Worm (Caenorhabditis elegans) whole organism, L1 larva: ENCODE data around the gene dct-8.

Experiments used
- C04F5.9 ChIP-seq: sonication (generic microtip); optimal IDR thresholded peaks from 2 replicates; lab custom pipeline; 2016; ENCODE audit warnings: missing genetic modification characterization, missing compliant biosample characterization
- C16A3.4 ChIP-seq: fragments of 150-350 bp; optimal IDR thresholded peaks from 2 replicates; lab custom pipeline; 2014; ENCODE audit warnings: missing biosample characterization, missing genetic modification characterization
- F16B12.6 ChIP-seq: fragments of 150-350 bp; optimal IDR thresholded peaks from 2 replicates; lab custom pipeline; 2014; ENCODE audit warnings: missing biosample characterization, missing genetic modification characterization
- alr-1 ChIP-seq: fragments of 200-800 bp; sonication (Bioruptor generic); optimal IDR thresholded peaks from 2 replicates; lab custom pipeline; 2018; ENCODE audit warnings: borderline replicate concordance, mild to moderate bottlenecking, missing genetic modification characterization, missing compliant biosample characterization
- blmp-1 ChIP-seq: fragments of 150-350 bp; optimal IDR thresholded peaks from 2 replicates; lab custom pipeline; 2014; ENCODE audit warnings: missing biosample characterization, missing genetic modification characterization
- ceh-63 ChIP-seq: fragments of 200-800 bp; sonication (Bioruptor generic); optimal IDR thresholded peaks from 2 replicates; lab custom pipeline; 2018; ENCODE audit warnings: mild to moderate bottlenecking, missing genetic modification characterization, missing compliant biosample characterization
- ceh-82 ChIP-seq, 3 experiments: fragments of 150-350 bp in 1 of 3; sonication (generic microtip) in 2 of 3; optimal IDR thresholded peaks; 2 replicates each; lab custom pipeline; 2014 to 2017; ENCODE audit warnings: missing biosample characterization in 3 of 3, missing genetic modification characterization in 3 of 3
- ceh-88 ChIP-seq: fragments of 200-800 bp; sonication (Bioruptor generic); IDR thresholded peaks from 2 replicates; pipeline ENCODE4 v1.3.6; 2022; ENCODE audit warnings: missing genetic modification characterization, missing compliant biosample characterization
- ces-1 ChIP-seq: fragments of 150-350 bp; optimal IDR thresholded peaks from 2 replicates; lab custom pipeline; 2014; ENCODE audit warnings: missing biosample characterization, missing genetic modification reagents, missing genetic modification characterization
- dsc-1 ChIP-seq: sonication (generic microtip); optimal IDR thresholded peaks from 2 replicates; lab custom pipeline; 2016; ENCODE audit warnings: mild to moderate bottlenecking, missing genetic modification characterization, missing compliant biosample characterization
- efl-1 ChIP-seq, 4 experiments: fragments of 150-350 bp; optimal IDR thresholded peaks in 3 of 4; peaks in 1 of 4; 1 replicate in 1 of 4; 2 replicates in 3 of 4; lab custom pipeline; 2014; ENCODE audit warnings: missing biosample characterization in 2 of 4, missing genetic modification characterization in 2 of 4, missing genetic modification reagents in 2 of 4
- fkh-10 ChIP-seq: sonication (generic microtip); optimal IDR thresholded peaks from 2 replicates; lab custom pipeline; 2017; ENCODE audit warnings: missing biosample characterization, missing genetic modification reagents, missing genetic modification characterization
- fkh-8 ChIP-seq: sonication (generic microtip); optimal IDR thresholded peaks from 2 replicates; lab custom pipeline; 2016; ENCODE audit warnings: mild to moderate bottlenecking, missing genetic modification characterization, missing compliant biosample characterization
- hlh-17 ChIP-seq: fragments of 200-800 bp; sonication (Bioruptor generic); optimal IDR thresholded peaks from 2 replicates; lab custom pipeline; 2018; ENCODE audit warnings: missing genetic modification characterization, mild to moderate bottlenecking, missing compliant biosample characterization, moderate library complexity, borderline replicate concordance
- jun-1 ChIP-seq: fragments of 150-350 bp; optimal IDR thresholded peaks from 2 replicates; lab custom pipeline; 2014; ENCODE audit warnings: missing biosample characterization, missing genetic modification reagents, missing genetic modification characterization
- lin-13 ChIP-seq: fragments of 150-350 bp; optimal IDR thresholded peaks from 2 replicates; lab custom pipeline; 2014; ENCODE audit warnings: missing biosample characterization, missing genetic modification reagents, missing genetic modification characterization
- lin-14 ChIP-seq: fragments of 200-800 bp; sonication (Bioruptor generic); optimal IDR thresholded peaks from 2 replicates; lab custom pipeline; 2018; ENCODE audit warnings: mild to moderate bottlenecking, missing genetic modification characterization, moderate library complexity, missing compliant biosample characterization
- lir-3 ChIP-seq: sonication (generic microtip); optimal IDR thresholded peaks from 2 replicates; lab custom pipeline; 2016; ENCODE audit warnings: mild to moderate bottlenecking, missing genetic modification characterization, moderate library complexity, missing compliant biosample characterization; ENCODE audit not compliant: poor library complexity
- mdl-1 ChIP-seq, 2 experiments: fragments of 150-350 bp; optimal IDR thresholded peaks; 2 replicates each; lab custom pipeline; 2014 to 2017; ENCODE audit warnings: missing biosample characterization in 2 of 2, missing genetic modification characterization in 2 of 2, inconsistent platforms in 1 of 2
- mef-2 ChIP-seq: fragments of 150-350 bp; optimal IDR thresholded peaks from 2 replicates; lab custom pipeline; 2014; ENCODE audit warnings: missing biosample characterization, missing genetic modification characterization
- mep-1 ChIP-seq: fragments of 150-350 bp; optimal IDR thresholded peaks from 2 replicates; lab custom pipeline; 2014; ENCODE audit warnings: missing biosample characterization, missing genetic modification characterization
- nhr-11 ChIP-seq: fragments of 150-350 bp; optimal IDR thresholded peaks from 2 replicates; lab custom pipeline; 2014; ENCODE audit warnings: missing biosample characterization, missing genetic modification characterization
- nhr-12 ChIP-seq: sonication (generic microtip); optimal IDR thresholded peaks from 2 replicates; lab custom pipeline; 2017; ENCODE audit warnings: missing biosample characterization, missing genetic modification characterization
- nhr-20 ChIP-seq: sonication (generic microtip); optimal IDR thresholded peaks from 2 replicates; lab custom pipeline; 2016; ENCODE audit warnings: mild to moderate bottlenecking, missing genetic modification characterization, missing compliant biosample characterization
- nhr-28 ChIP-seq: fragments of 150-350 bp; optimal IDR thresholded peaks from 2 replicates; lab custom pipeline; 2014; ENCODE audit warnings: missing biosample characterization, missing genetic modification characterization
- nhr-47 ChIP-seq: sonication (generic microtip); optimal IDR thresholded peaks from 2 replicates; lab custom pipeline; 2016; ENCODE audit warnings: mild to moderate bottlenecking, missing genetic modification characterization, moderate library complexity, missing compliant biosample characterization
- nhr-71 ChIP-seq: sonication (generic microtip); optimal IDR thresholded peaks from 2 replicates; lab custom pipeline; 2016; ENCODE audit warnings: mild to moderate bottlenecking, missing genetic modification characterization, moderate library complexity, missing compliant biosample characterization
- nhr-85 ChIP-seq: sonication (generic microtip); peaks from one replicate; lab custom pipeline; 2016; ENCODE audit warnings: missing genetic modification characterization, inconsistent platforms, missing compliant biosample characterization
- nhr-90 ChIP-seq: sonication (generic microtip); optimal IDR thresholded peaks from 2 replicates; lab custom pipeline; 2016; ENCODE audit warnings: mild to moderate bottlenecking, missing genetic modification characterization, missing compliant biosample characterization; ENCODE audit not compliant: poor library complexity
- pqm-1 ChIP-seq: sonication (generic microtip); optimal IDR thresholded peaks from 3 replicates; lab custom pipeline; 2017; ENCODE audit warnings: missing biosample characterization, missing genetic modification characterization
- snpc-4 ChIP-seq: fragments of 150-350 bp; optimal IDR thresholded peaks from 2 replicates; lab custom pipeline; 2014; ENCODE audit warnings: missing biosample characterization, missing genetic modification characterization
- sptf-1 ChIP-seq: fragments of 150-350 bp; optimal IDR thresholded peaks from 2 replicates; lab custom pipeline; 2014; ENCODE audit warnings: missing biosample characterization, missing genetic modification characterization
- sup-37 ChIP-seq: fragments of 200-800 bp; sonication (Bioruptor generic); optimal IDR thresholded peaks from 2 replicates; lab custom pipeline; 2018; ENCODE audit warnings: mild to moderate bottlenecking, missing genetic modification characterization, missing compliant biosample characterization
- swsn-7 ChIP-seq: sonication (generic microtip); optimal IDR thresholded peaks from 2 replicates; lab custom pipeline; 2016; ENCODE audit warnings: missing genetic modification characterization, missing compliant biosample characterization
- tbx-2 ChIP-seq: sonication (generic microtip); optimal IDR thresholded peaks from 2 replicates; lab custom pipeline; 2016; ENCODE audit warnings: missing genetic modification characterization, missing compliant biosample characterization
- unc-30 ChIP-seq: sonication (generic microtip); optimal IDR thresholded peaks from 2 replicates; lab custom pipeline; 2017; ENCODE audit warnings: missing biosample characterization, missing genetic modification characterization
- unc-62 ChIP-seq: fragments of 150-350 bp; optimal IDR thresholded peaks from 2 replicates; lab custom pipeline; 2014; ENCODE audit warnings: missing biosample characterization, missing genetic modification reagents, missing genetic modification characterization
- unc-86 ChIP-seq: sonication (generic microtip); optimal IDR thresholded peaks from 2 replicates; lab custom pipeline; 2016; ENCODE audit warnings: missing genetic modification characterization, missing compliant biosample characterization
- unc-98 ChIP-seq: fragments of 200-800 bp; sonication (Bioruptor generic); IDR thresholded peaks from 2 replicates; pipeline ENCODE4 v1.3.6; 2022; ENCODE audit warnings: missing genetic modification characterization, missing compliant biosample characterization
- vab-15 ChIP-seq: sonication (generic microtip); optimal IDR thresholded peaks from 2 replicates; lab custom pipeline; 2017; ENCODE audit warnings: missing genotype, mild to moderate bottlenecking, missing genetic modification characterization, missing compliant biosample characterization
- zip-4 ChIP-seq: fragments of 200-800 bp; sonication (Bioruptor generic); optimal IDR thresholded peaks from 2 replicates; lab custom pipeline; 2018; ENCODE audit warnings: mild to moderate bottlenecking, missing genetic modification characterization, moderate library complexity, missing compliant biosample characterization
- ztf-11 ChIP-seq, 2 experiments: sonication (generic microtip); optimal IDR thresholded peaks; 2 replicates each; lab custom pipeline; 2016 to 2017; ENCODE audit warnings: missing genetic modification characterization in 2 of 2, missing biosample characterization in 1 of 2, missing compliant biosample characterization in 1 of 2

dct-8 gene

DNA sequence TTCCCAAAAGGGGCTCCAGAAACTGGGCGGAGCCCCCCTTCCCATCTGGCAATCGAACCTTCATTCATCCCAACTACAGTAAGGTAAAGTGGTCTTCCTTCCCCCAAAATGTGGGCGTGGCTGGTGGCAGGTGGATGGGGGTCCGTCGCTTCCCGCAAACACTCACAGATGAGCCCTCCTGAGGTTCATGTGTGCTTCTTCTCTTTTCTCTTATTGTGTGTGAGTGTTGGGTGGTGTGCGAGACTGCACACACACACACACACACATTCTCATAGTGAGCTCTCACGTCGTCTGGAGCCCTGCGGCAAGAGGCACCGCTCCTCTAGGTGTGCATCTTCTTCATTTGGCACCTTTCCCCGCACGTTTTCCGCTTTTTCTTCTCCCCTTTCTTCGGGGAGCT is 40.3 kb upstream of the dct-8 start:
- TF ChIP-seq dsc-1 (tag; lab: Kevin White, UChicago) (peak; percentile 16), ceh-63 (GFP tag; lab: Kevin White, UChicago) (no peak), lin-14 (GFP tag; lab: Kevin White, UChicago) (peak; percentile 25)

DNA sequence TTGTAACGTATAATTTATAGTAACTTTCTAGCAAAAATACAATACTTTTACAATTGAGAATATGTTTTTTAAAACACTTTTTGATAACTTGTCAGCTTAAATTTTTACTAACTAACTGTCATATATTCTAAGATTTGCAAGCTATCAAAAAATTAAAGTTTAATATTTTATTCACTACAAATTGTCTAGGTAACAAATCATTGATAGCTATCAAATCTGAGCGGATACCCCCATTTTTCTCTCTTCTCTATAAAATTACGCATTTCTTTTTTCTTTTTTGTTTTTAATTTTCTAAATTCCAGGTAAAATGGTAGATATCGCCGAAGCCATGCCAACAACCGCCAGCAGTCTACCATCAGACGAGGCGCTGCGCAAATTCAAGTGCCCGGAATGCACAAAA is 39.3 kb upstream of the dct-8 start, which contains the start of gene zag-1:
zag-1 (plus strand) TSS at position 301 of the 400 bp plus-strand sequence.
- TF ChIP-seq unc-62, result no peak
- TF ChIP-seq unc-86 (tag; lab: Kevin White, UChicago), result no peak
- TF ChIP-seq F16B12.6 (tag; lab: Kevin White, UChicago), result no peak
- TF ChIP-seq jun-1, result no peak
- no peak for TF ChIP-seq C04F5.9 (tag; lab: Kevin White, UChicago)
- no peak for TF ChIP-seq nhr-71 (tag; lab: Kevin White, UChicago)
- no peak for TF ChIP-seq nhr-20 (tag; lab: Kevin White, UChicago)
- TF ChIP-seq nhr-11, result no peak

DNA sequence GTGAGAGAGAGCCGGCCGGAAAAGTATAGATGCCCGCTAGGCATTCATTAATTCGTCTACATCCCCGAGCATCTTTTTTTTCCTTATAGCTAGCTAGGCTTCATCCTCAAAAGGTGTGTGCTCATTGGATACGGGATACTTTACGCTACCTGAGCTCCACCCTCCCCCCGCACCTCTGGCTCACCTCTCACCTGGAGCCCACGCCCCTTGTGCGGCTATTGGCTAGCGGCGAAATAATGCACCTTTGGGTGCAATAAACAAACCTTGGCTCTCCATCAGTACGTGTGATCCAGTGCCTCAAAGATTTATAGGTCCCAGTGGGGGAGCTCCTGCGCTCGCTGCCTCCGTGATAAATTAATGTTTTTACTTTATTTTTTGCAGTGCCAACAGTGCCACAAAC is 38.7 kb upstream of the dct-8 start:
- no peak for TF ChIP-seq nhr-71 (tag; lab: Kevin White, UChicago)
- TF ChIP-seq, all 84 proteins: peak for 0

DNA sequence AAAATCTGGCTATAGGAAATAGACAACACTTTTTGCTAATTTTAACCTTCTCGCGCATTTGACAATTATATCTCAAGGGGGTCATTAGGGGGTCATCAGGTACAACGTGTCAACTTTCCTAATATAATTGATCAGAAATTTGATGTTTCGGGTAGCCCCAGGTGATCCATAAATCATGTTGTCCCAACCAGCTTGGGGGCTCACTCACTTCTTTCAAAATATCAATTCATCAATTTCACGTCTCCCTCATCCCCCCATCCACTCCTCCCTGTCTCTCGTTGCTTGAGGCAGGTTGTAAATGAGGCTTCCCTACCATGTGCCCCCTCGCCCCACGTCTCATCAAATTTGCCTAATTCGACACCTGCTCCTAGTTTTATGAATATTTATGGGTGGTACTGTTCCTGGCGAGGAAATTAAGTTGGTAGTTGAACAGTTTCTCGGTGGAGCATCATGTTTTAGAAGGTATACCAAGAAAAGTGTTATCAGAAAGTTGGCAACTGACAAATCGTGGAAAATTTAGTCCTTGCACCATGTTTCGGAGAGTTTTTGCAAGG is 36.8 kb upstream of the dct-8 start:
- TF ChIP-seq ceh-88, result no peak
- TF ChIP-seq nhr-71 (tag; lab: Kevin White, UChicago), result no peak
- TF ChIP-seq nhr-90, result no peak
- TF ChIP-seq swsn-7 (tag; lab: Kevin White, UChicago), result no peak
- TF ChIP-seq efl-1 (optimal IDR thresholded peaks at IDR 0.05; lab: Kevin White, UChicago), result no peak
- TF ChIP-seq efl-1 (GFP tag; optimal IDR thresholded peaks at IDR 0.05 in 1 of 2; lab: Kevin White, UChicago), result no peak
- no peak for TF ChIP-seq nhr-12
- TF ChIP-seq C16A3.4 (tag; lab: Kevin White, UChicago), result no peak
- TF ChIP-seq sup-37, result no peak
- TF ChIP-seq mef-2 (tag; lab: Kevin White, UChicago), result no peak
- TF ChIP-seq unc-30 (tag; lab: Kevin White, UChicago), result no peak
- TF ChIP-seq hlh-17, result no peak
- peak in 1 of 2 experiments; percentile 23 for TF ChIP-seq ztf-11 (tag; optimal IDR thresholded peaks at IDR 0.05; lab: Kevin White, UChicago)
- TF ChIP-seq nhr-28, result no peak
- TF ChIP-seq lin-14 (GFP tag; lab: Kevin White, UChicago), result peak; percentile 2
- no peak for TF ChIP-seq unc-98
- TF ChIP-seq lin-13, result no peak
- TF ChIP-seq tbx-2 (tag; lab: Kevin White, UChicago), result peak; percentile 41
- TF ChIP-seq ceh-82 (tag; optimal IDR thresholded peaks at IDR 0.05; lab: Kevin White, UChicago), result no peak

DNA sequence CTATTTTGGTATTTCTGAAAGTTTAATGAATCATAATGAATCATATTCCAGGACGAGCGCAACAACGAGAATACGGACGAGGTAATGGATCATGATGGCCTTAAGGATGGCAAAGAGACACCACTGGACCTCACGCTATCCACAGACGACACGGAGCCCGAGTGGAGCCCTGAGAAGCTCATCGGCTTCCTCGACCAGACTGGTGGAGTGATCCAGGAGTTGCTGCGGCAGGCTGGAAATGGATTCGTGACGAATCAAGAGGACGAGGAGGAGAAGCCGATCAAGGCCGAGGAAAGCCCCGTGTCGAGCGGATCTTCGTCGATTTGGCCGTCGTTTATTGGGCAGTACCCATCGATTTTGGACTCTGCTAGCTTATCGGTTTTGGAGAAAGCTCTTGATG is 35.3 kb upstream of the dct-8 start:
- TF ChIP-seq vab-15 (tag; lab: Kevin White, UChicago), result no peak
- no peak for TF ChIP-seq efl-1 (optimal IDR thresholded peaks at IDR 0.05; lab: Kevin White, UChicago)
- TF ChIP-seq efl-1 (GFP tag; optimal IDR thresholded peaks at IDR 0.05 in 1 of 2; lab: Kevin White, UChicago), result peak in 1 of 2 experiments; percentile 75
- TF ChIP-seq, all 84 proteins: peak for 1

DNA sequence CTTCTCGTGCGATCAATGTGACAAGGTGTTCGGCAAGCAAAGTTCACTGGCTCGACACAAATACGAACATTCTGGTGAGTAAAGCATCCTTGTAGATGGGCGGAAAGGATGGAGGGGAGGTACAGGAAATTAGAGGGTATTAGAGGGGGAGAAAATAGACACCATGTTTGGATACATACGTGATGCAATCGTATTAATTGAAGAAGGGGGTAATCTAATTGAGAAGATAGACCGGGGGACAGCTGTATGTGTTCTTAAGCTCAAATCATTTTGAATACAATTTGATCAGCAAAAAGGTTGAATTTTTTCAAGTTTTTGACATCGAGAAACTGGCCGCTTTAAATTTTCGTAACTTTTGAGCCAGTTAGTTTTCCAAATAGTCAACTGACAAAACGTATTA is 34.5 kb upstream of the dct-8 start:
- TF ChIP-seq ceh-82 (tag; optimal IDR thresholded peaks at IDR 0.05; lab: Kevin White, UChicago) (no peak), mdl-1 (tag; optimal IDR thresholded peaks at IDR 0.05; lab: Kevin White, UChicago) (no peak), ces-1 (GFP tag; lab: Kevin White, UChicago) (no peak), blmp-1 (tag; lab: Kevin White, UChicago) (no peak), swsn-7 (tag; lab: Kevin White, UChicago) (no peak), fkh-10 (GFP tag; lab: Kevin White, UChicago) (no peak), fkh-8 (tag; lab: Kevin White, UChicago) (no peak), tbx-2 (tag; lab: Kevin White, UChicago) (no peak), lir-3 (tag; lab: Kevin White, UChicago) (no peak), nhr-47 (tag; lab: Kevin White, UChicago) (no peak), unc-98 (no peak), pqm-1 (no peak), sptf-1 (tag; lab: Kevin White, UChicago) (no peak), zip-4 (GFP tag; lab: Kevin White, UChicago) (no peak), snpc-4 (tag; lab: Kevin White, UChicago) (no peak), mef-2 (tag; lab: Kevin White, UChicago) (no peak), lin-14 (GFP tag; lab: Kevin White, UChicago) (no peak), mep-1 (tag; lab: Kevin White, UChicago) (no peak), alr-1 (tag; lab: Kevin White, UChicago) (no peak), nhr-85 (tag; lab: Kevin White, UChicago) (no peak)
